Worm (Caenorhabditis elegans): Measurements from ENCODE around the gene Y45F3A.9.

DNA sequence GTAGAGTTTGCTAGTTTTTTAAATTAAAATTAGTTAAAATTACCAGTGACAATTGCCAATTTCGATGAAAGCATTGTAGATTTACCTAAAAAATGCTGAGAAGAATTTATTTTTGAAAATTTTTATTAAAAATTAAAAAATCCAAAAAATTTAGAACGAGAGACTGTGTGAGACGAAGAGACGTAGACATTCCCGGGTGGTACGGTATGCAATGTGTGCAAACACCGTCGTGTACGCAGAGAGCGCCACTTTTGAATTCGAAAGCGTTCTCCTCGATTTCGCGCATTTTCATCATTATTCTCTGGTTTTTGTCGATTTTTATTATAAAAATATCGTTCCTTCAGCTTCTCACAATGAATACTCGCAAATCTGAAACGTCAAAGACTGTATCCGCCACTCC lies 47.8 kb upstream of the Y45F3A.9 start, which contains the start of the genes dhs-11 and orc-1:
- TF ChIP-seq tra-4 (tag; optimal IDR thresholded peaks at IDR 0.05), result no peak
- TF ChIP-seq B0310.2 (tag; optimal IDR thresholded peaks at IDR 0.05), result no peak
- TF ChIP-seq scrt-1 (GFP tag; IDR thresholded peaks at IDR 0.05), result no peak
- TF ChIP-seq hmg-4 (GFP tag; optimal IDR thresholded peaks at IDR 0.05), result no peak
- no peak for TF ChIP-seq tbx-11 (GFP tag; IDR thresholded peaks at IDR 0.05)
- TF ChIP-seq aly-1 (tag; optimal IDR thresholded peaks at IDR 0.05), result no peak
- no peak for TF ChIP-seq ceh-36 (tag; optimal IDR thresholded peaks at IDR 0.05)
- no peak for TF ChIP-seq pes-1 (GFP tag; IDR thresholded peaks at IDR 0.05)
- no peak for TF ChIP-seq ama-1 (optimal IDR thresholded peaks at IDR 0.05)
- TF ChIP-seq hnd-1 (tag; optimal IDR thresholded peaks at IDR 0.05), result no peak
- no peak for TF ChIP-seq hmbx-1 (tag; optimal IDR thresholded peaks at IDR 0.05)
- no peak for TF ChIP-seq flt-1 (GFP tag; IDR thresholded peaks at IDR 0.05)

All from whole organism, early embryonic.